Fruit fly (Drosophila melanogaster) whole organism, embryonic: Measurements from ENCODE around the gene Sil1.
A peak's percentile ranks its signal among the peaks of the same experiment; 100 is the strongest.

ENCODE experiments used
- Atf-2 ChIP-seq: fragments of 200-800 bp; sonication (Bioruptor generic); optimal IDR thresholded peaks from 2 replicates; lab custom pipeline; 2016; ENCODE audit warnings: missing biosample characterization, missing genetic modification characterization
- B-H1 ChIP-seq: fragments of 200-800 bp; sonication (Bioruptor generic); IDR thresholded peaks from 3 replicates; pipeline ENCODE4 v1.3.6; 2022; ENCODE audit warnings: missing biosample characterization, missing genetic modification characterization
- CG1024 ChIP-seq: fragments of 200-800 bp; sonication (Bioruptor generic); IDR thresholded peaks from 2 replicates; pipeline ENCODE4 v1.3.6; 2022; ENCODE audit warnings: missing biosample characterization, missing genetic modification characterization
- CG10654 ChIP-seq: fragments of 200-800 bp; sonication (Bioruptor generic); optimal IDR thresholded peaks from 2 replicates; lab custom pipeline; 2016; ENCODE audit warnings: missing biosample characterization, missing genetic modification characterization
- CG14860 ChIP-seq: fragments of 200-800 bp; sonication (Bioruptor generic); IDR thresholded peaks from 3 replicates; pipeline ENCODE4 v1.3.6; 2022; ENCODE audit warnings: missing biosample characterization, missing genetic modification characterization; ENCODE audit not compliant: partially characterized antibody
- CG15011 ChIP-seq: fragments of 200-800 bp; sonication (Bioruptor generic); optimal IDR thresholded peaks from 3 replicates; lab custom pipeline; 2018; ENCODE audit warnings: missing biosample characterization, mild to moderate bottlenecking, missing genetic modification characterization
- CG30431 ChIP-seq: fragments of 200-800 bp; sonication (Bioruptor generic); optimal IDR thresholded peaks from 2 replicates; lab custom pipeline; 2017; ENCODE audit warnings: missing biosample characterization, missing genetic modification characterization
- CG34224 ChIP-seq: fragments of 200-800 bp; sonication (Bioruptor generic); IDR thresholded peaks from 3 replicates; pipeline ENCODE4 v1.3.6; 2022; ENCODE audit warnings: missing biosample characterization, missing genetic modification characterization; ENCODE audit not compliant: partially characterized antibody
- CG4820 ChIP-seq: fragments of 200-800 bp; sonication (Bioruptor generic); optimal IDR thresholded peaks from 3 replicates; lab custom pipeline; 2016; ENCODE audit warnings: missing biosample characterization, missing genetic modification characterization
- CG5245 ChIP-seq: fragments of 200-800 bp; sonication (Bioruptor generic); optimal IDR thresholded peaks from 3 replicates; lab custom pipeline; 2016; ENCODE audit warnings: missing biosample characterization, missing genetic modification characterization
- CG6791 ChIP-seq: fragments of 200-800 bp; sonication (Bioruptor generic); IDR thresholded peaks from 3 replicates; pipeline ENCODE4 v1.3.6; 2022; ENCODE audit warnings: missing biosample characterization, missing genetic modification characterization; ENCODE audit not compliant: partially characterized antibody
- CG7745 ChIP-seq: fragments of 200-800 bp; sonication (Bioruptor generic); optimal IDR thresholded peaks from 2 replicates; lab custom pipeline; 2018; ENCODE audit warnings: missing biosample characterization, mild to moderate bottlenecking, missing genetic modification characterization, moderate library complexity
- CG7786 ChIP-seq: fragments of 200-800 bp; sonication (Bioruptor generic); optimal IDR thresholded peaks from 2 replicates; lab custom pipeline; 2016; ENCODE audit warnings: missing biosample characterization, missing genetic modification characterization
- CG8478 ChIP-seq: fragments of >200 bp; optimal IDR thresholded peaks from 2 replicates; lab custom pipeline; 2018
- CG9932 ChIP-seq: fragments of 200-800 bp; sonication (Bioruptor generic); IDR thresholded peaks from 2 replicates; pipeline ENCODE4 v1.3.6; 2022; ENCODE audit warnings: missing biosample characterization, missing genetic modification characterization
- Deaf1 ChIP-seq: fragments of 200-800 bp; optimal IDR thresholded peaks from 3 replicates; lab custom pipeline; 2019; ENCODE audit warnings: missing biosample characterization, mild to moderate bottlenecking, missing genetic modification characterization, moderate library complexity
- E2f2 ChIP-seq: fragments of 200-800 bp; sonication (Bioruptor generic); IDR thresholded peaks from 2 replicates; pipeline ENCODE4 v1.3.6; 2022; ENCODE audit warnings: missing biosample characterization, missing genetic modification characterization
- HHEX ChIP-seq: fragments of 200-800 bp; sonication (Bioruptor generic); optimal IDR thresholded peaks from 3 replicates; lab custom pipeline; 2017; ENCODE audit warnings: missing biosample characterization, mild to moderate bottlenecking, missing genetic modification characterization, missing genetic modification reagents
- Hand ChIP-seq: fragments of 200-800 bp; sonication (Bioruptor generic); optimal IDR thresholded peaks from 2 replicates; lab custom pipeline; 2017; ENCODE audit warnings: mild to moderate bottlenecking, missing biosample characterization, missing genetic modification reagents, missing genetic modification characterization
- Hmx ChIP-seq: fragments of 200-800 bp; sonication (Bioruptor generic); optimal IDR thresholded peaks from 2 replicates; lab custom pipeline; 2016; ENCODE audit warnings: missing biosample characterization, missing genetic modification characterization
- MBD-R2 ChIP-seq: fragments of 200-800 bp; sonication (Bioruptor generic); IDR thresholded peaks from 2 replicates; pipeline ENCODE4 v1.3.6; 2022; ENCODE audit warnings: missing biosample characterization, missing genetic modification characterization
- Max ChIP-seq: fragments of 200-800 bp; sonication (Bioruptor generic); optimal IDR thresholded peaks from 2 replicates; lab custom pipeline; 2016; ENCODE audit warnings: missing biosample characterization, mild to moderate bottlenecking, missing genetic modification characterization
- Side ChIP-seq: fragments of 200-800 bp; sonication (Bioruptor generic); optimal IDR thresholded peaks from 2 replicates; lab custom pipeline; 2016; ENCODE audit warnings: missing biosample characterization, missing genetic modification characterization
- Six4 ChIP-seq: fragments of 200-800 bp; sonication (Bioruptor generic); optimal IDR thresholded peaks from 2 replicates; lab custom pipeline; 2016; ENCODE audit warnings: missing biosample characterization, missing genetic modification characterization
- TFAM ChIP-seq: fragments of 200-800 bp; sonication (Bioruptor generic); optimal IDR thresholded peaks from 2 replicates; lab custom pipeline; 2017; ENCODE audit warnings: missing biosample characterization, missing genetic modification characterization, inconsistent platforms
- Xbp1 ChIP-seq: fragments of 200-800 bp; sonication (Bioruptor generic); optimal IDR thresholded peaks from 3 replicates; lab custom pipeline; 2016; ENCODE audit warnings: missing biosample characterization, mild to moderate bottlenecking, missing genetic modification characterization
- al ChIP-seq: fragments of 200-800 bp; sonication (Bioruptor generic); IDR thresholded peaks from 2 replicates; pipeline ENCODE4 v1.3.6; 2022; ENCODE audit warnings: missing biosample characterization, missing genetic modification characterization
- ato ChIP-seq: fragments of 200-800 bp; sonication (Bioruptor generic); IDR thresholded peaks from 2 replicates; pipeline ENCODE4 v1.3.6; 2022; ENCODE audit warnings: missing biosample characterization, missing genetic modification characterization; ENCODE audit not compliant: partially characterized antibody
- chinmo ChIP-seq: fragments of 200-800 bp; sonication (Bioruptor generic); IDR thresholded peaks from 4 replicates; pipeline ENCODE4 v1.3.6; 2022; ENCODE audit warnings: missing biosample characterization, missing genetic modification characterization; ENCODE audit not compliant: partially characterized antibody
- ci ChIP-seq: fragments of 200-800 bp; sonication (Bioruptor generic); IDR thresholded peaks from 3 replicates; pipeline ENCODE4 v1.3.6; 2022; ENCODE audit warnings: missing biosample characterization, missing genetic modification characterization
- danr ChIP-seq: fragments of 200-800 bp; sonication (Bioruptor generic); IDR thresholded peaks from 2 replicates; pipeline ENCODE4 v1.3.6; 2022; ENCODE audit warnings: missing biosample characterization, missing genetic modification characterization
- dati ChIP-seq: fragments of 200-800 bp; sonication (Bioruptor generic); IDR thresholded peaks from 2 replicates; pipeline ENCODE4 v1.3.6; 2022; ENCODE audit warnings: missing biosample characterization, missing genetic modification characterization
- dmrt11E ChIP-seq: fragments of 200-800 bp; sonication (Bioruptor generic); optimal IDR thresholded peaks from 3 replicates; lab custom pipeline; 2018; ENCODE audit warnings: missing biosample characterization, mild to moderate bottlenecking, missing genetic modification characterization, moderate library complexity
- ems ChIP-seq: fragments of 200-800 bp; sonication (Bioruptor generic); optimal IDR thresholded peaks from 3 replicates; lab custom pipeline; 2016; ENCODE audit warnings: missing biosample characterization, missing genetic modification characterization
- inv ChIP-seq: fragments of 200-800 bp; sonication (Bioruptor generic); IDR thresholded peaks from 2 replicates; pipeline ENCODE4 v1.3.6; 2022; ENCODE audit warnings: missing biosample characterization, missing genetic modification characterization; ENCODE audit not compliant: partially characterized antibody
- jumu ChIP-seq: fragments of 200-800 bp; sonication (Bioruptor generic); optimal IDR thresholded peaks from 3 replicates; lab custom pipeline; 2016; ENCODE audit warnings: missing biosample characterization, missing genetic modification characterization
- knrl ChIP-seq: fragments of 200-800 bp; sonication (Bioruptor generic); IDR thresholded peaks from 3 replicates; pipeline ENCODE4 v1.3.6; 2022; ENCODE audit warnings: missing biosample characterization, missing genetic modification characterization; ENCODE audit not compliant: partially characterized antibody
- lola ChIP-seq, 3 experiments: fragments of >200 bp in 2 of 3; fragments of 200-800 bp in 1 of 3; sonication (Bioruptor generic) in 1 of 3; optimal IDR thresholded peaks; 2 replicates each; lab custom pipeline; 2017 to 2019; ENCODE audit warnings: missing biosample characterization in 3 of 3, missing genetic modification characterization in 3 of 3, mild to moderate bottlenecking in 1 of 3, moderate library complexity in 1 of 3
- nmo ChIP-seq: fragments of 200-800 bp; sonication (Bioruptor generic); optimal IDR thresholded peaks from 2 replicates; lab custom pipeline; 2018; ENCODE audit warnings: missing biosample characterization, mild to moderate bottlenecking, missing genetic modification characterization, moderate library complexity
- nom ChIP-seq: fragments of 200-800 bp; sonication (Bioruptor generic); optimal IDR thresholded peaks from 2 replicates; lab custom pipeline; 2017; ENCODE audit warnings: missing biosample characterization, missing genetic modification characterization, mild to moderate bottlenecking, moderate library complexity, missing genetic modification reagents
- pita ChIP-seq: fragments of 200-800 bp; sonication (Bioruptor generic); optimal IDR thresholded peaks from 2 replicates; lab custom pipeline; 2017; ENCODE audit warnings: missing biosample characterization, mild to moderate bottlenecking, missing genetic modification characterization
- psq ChIP-seq: fragments of 200-800 bp; sonication (Bioruptor generic); optimal IDR thresholded peaks from 2 replicates; lab custom pipeline; 2017; ENCODE audit warnings: missing biosample characterization, missing genetic modification characterization
- row ChIP-seq: fragments of 200-800 bp; sonication (Bioruptor generic); IDR thresholded peaks from 3 replicates; pipeline ENCODE4 v1.3.6; 2022; ENCODE audit warnings: missing biosample characterization, missing genetic modification characterization
- scrt ChIP-seq: fragments of 200-800 bp; sonication (Bioruptor generic); optimal IDR thresholded peaks from 2 replicates; lab custom pipeline; 2018; ENCODE audit warnings: missing biosample characterization, mild to moderate bottlenecking, missing genetic modification characterization, moderate library complexity
- sna ChIP-seq: fragments of 200-800 bp; sonication (Bioruptor generic); IDR thresholded peaks from 2 replicates; pipeline ENCODE4 v1.3.6; 2022; ENCODE audit warnings: missing biosample characterization, missing genetic modification characterization; ENCODE audit not compliant: partially characterized antibody
- so ChIP-seq: fragments of 200-800 bp; sonication (Bioruptor generic); IDR thresholded peaks from 3 replicates; pipeline ENCODE4 v1.3.6; 2022; ENCODE audit warnings: missing biosample characterization, missing genetic modification characterization
- tio ChIP-seq: fragments of 200-800 bp; sonication (Bioruptor generic); optimal IDR thresholded peaks from 2 replicates; lab custom pipeline; 2017; ENCODE audit warnings: missing biosample characterization, missing genetic modification characterization, inconsistent platforms
- trem ChIP-seq: fragments of 200-800 bp; optimal IDR thresholded peaks from 3 replicates; lab custom pipeline; 2019; ENCODE audit warnings: missing biosample characterization, mild to moderate bottlenecking, missing genetic modification characterization, moderate library complexity
- wdn ChIP-seq: fragments of 200-800 bp; sonication (Bioruptor generic); IDR thresholded peaks from 2 replicates; pipeline ENCODE4 v1.3.6; 2022; ENCODE audit warnings: missing biosample characterization, missing genetic modification characterization
- wek ChIP-seq: fragments of 200-800 bp; sonication (Bioruptor generic); optimal IDR thresholded peaks from 3 replicates; lab custom pipeline; 2018; ENCODE audit warnings: missing biosample characterization, mild to moderate bottlenecking, missing genetic modification characterization, moderate library complexity

Sil1 gene

DNA sequence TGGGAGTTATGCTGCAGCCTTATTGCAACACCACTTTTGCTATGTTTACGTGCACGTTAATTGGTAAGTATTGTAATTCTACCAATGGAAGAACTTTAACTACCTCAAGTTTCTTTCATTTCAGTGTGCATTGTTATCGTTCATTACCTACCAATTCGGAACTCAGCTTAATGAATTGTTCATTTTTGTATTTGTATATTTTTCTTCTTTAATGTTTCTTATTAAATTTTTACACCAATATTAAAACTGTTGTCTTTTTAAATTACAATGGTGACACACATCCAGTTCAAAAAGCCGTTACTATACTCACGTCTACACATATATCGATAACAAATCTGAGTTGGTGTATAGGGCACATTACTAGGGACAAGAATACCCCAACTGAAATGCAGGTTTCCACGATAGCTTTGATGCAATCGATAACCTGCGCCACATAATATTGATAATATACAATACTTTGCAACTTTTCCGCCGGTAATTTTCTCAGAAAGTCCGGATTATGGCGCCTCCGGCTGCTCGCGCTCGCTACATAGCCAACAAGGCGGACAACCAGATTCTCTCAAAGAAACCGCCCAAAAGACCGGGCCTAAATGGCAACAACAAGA lies 14.0 kb downstream of the Sil1 start, which contains the start of gene Alg9 (continued):
- TF ChIP-seq al (GFP tag; lab: Robert Waterston, UW) (no peak), lola (GFP tag; optimal IDR thresholded peaks at IDR 0.05; lab: Kevin White, UChicago) (peak in 1 of 3 experiments; percentile 71), Max (peak; percentile 24), Atf-2 (GFP tag; lab: Kevin White, UChicago) (no peak), CG5245 (GFP tag; lab: Kevin White, UChicago) (no peak), Side (no peak), CG14860 (GFP tag; lab: Robert Waterston, UW) (peak; percentile 84), CG9932 (peak; percentile 30; the same call in 1 of the 2 replicates), jumu (no peak), wdn (no peak), B-H1 (GFP tag; lab: Robert Waterston, UW) (no peak), Hmx (GFP tag; lab: Kevin White, UChicago) (no peak), dmrt11E (tag; lab: Kevin White, UChicago) (no peak), Xbp1 (GFP tag; lab: Kevin White, UChicago) (peak; percentile 8), Deaf1 (no peak), CG30431 (no peak), CG1024 (peak; percentile 62; the same call in 1 of the 2 replicates), MBD-R2 (GFP tag; lab: Robert Waterston, UW) (peak; percentile 72; the same call in 1 of the 2 replicates), ato (GFP tag; lab: Robert Waterston, UW) (peak; percentile 86), ci (GFP tag; lab: Robert Waterston, UW) (no peak), inv (peak; percentile 83), ems (GFP tag; lab: Kevin White, UChicago) (peak; percentile 16), scrt (GFP tag; lab: Kevin White, UChicago) (no peak), Hand (GFP tag; lab: Kevin White, UChicago) (no peak), row (GFP tag; lab: Robert Waterston, UW) (peak; percentile 62), CG7786 (no peak), wek (GFP tag; lab: Kevin White, UChicago) (peak; percentile 99), tio (GFP tag; lab: Kevin White, UChicago) (no peak), Six4 (GFP tag; lab: Kevin White, UChicago) (peak; percentile 13), dati (GFP tag; lab: Robert Waterston, UW) (no peak), chinmo (GFP tag; lab: Robert Waterston, UW) (peak; percentile 96), CG7745 (tag; lab: Kevin White, UChicago) (no peak), psq (GFP tag; lab: Kevin White, UChicago) (no peak), HHEX (no peak), danr (no peak), knrl (GFP tag; lab: Robert Waterston, UW) (peak; percentile 89), pita (GFP tag; lab: Kevin White, UChicago) (no peak), CG6791 (GFP tag; lab: Robert Waterston, UW) (peak; percentile 92), CG34224 (GFP tag; lab: Robert Waterston, UW) (peak; percentile 94), trem (tag; lab: Kevin White, UChicago) (peak; percentile 58), CG10654 (peak; percentile 3), CG4820 (GFP tag; lab: Kevin White, UChicago) (no peak), CG8478 (lab: Kevin White, UChicago) (no peak), CG15011 (no peak), so (GFP tag; lab: Robert Waterston, UW) (no peak), E2f2 (GFP tag; lab: Robert Waterston, UW) (peak; percentile 71), nom (GFP tag; lab: Kevin White, UChicago) (no peak), sna (GFP tag; lab: Robert Waterston, UW) (peak; percentile 89), TFAM (GFP tag; lab: Kevin White, UChicago) (no peak), nmo (GFP tag; lab: Kevin White, UChicago) (peak; percentile 23)
